Fruit fly (Drosophila melanogaster) whole organism, embryonic: ENCODE results near the gene CG42529.

ENCODE experiments used
- Antp ChIP-seq: fragments of 200-800 bp; sonication (Bioruptor generic); optimal IDR thresholded peaks from 3 replicates; lab custom pipeline; 2016; ENCODE audit warnings: missing biosample characterization, missing genetic modification characterization
- Blimp-1 ChIP-seq: fragments of 200-800 bp; sonication (Bioruptor generic); optimal IDR thresholded peaks from 3 replicates; lab custom pipeline; 2018; ENCODE audit warnings: missing biosample characterization, missing genetic modification characterization, mild to moderate bottlenecking, moderate library complexity, missing genetic modification reagents
- CG11504 ChIP-seq: fragments of 200-800 bp; sonication (Bioruptor generic); optimal IDR thresholded peaks from 3 replicates; lab custom pipeline; 2019; ENCODE audit warnings: missing biosample characterization, mild to moderate bottlenecking, missing genetic modification characterization, moderate library complexity
- CG11696 ChIP-seq: fragments of 200-800 bp; sonication (Bioruptor generic); IDR thresholded peaks from 2 replicates; pipeline ENCODE4 v1.3.6; 2022; ENCODE audit warnings: missing biosample characterization, missing genetic modification characterization
- CG13296 ChIP-seq: fragments of 200-800 bp; sonication (Bioruptor generic); optimal IDR thresholded peaks from 3 replicates; lab custom pipeline; 2018; ENCODE audit warnings: missing biosample characterization, mild to moderate bottlenecking, missing genetic modification characterization
- CG13624 ChIP-seq: fragments of 200-800 bp; sonication (Bioruptor generic); optimal IDR thresholded peaks from 2 replicates; lab custom pipeline; 2016; ENCODE audit warnings: missing biosample characterization, missing genetic modification characterization
- CG14965 ChIP-seq: fragments of 200-800 bp; sonication (Bioruptor generic); optimal IDR thresholded peaks from 2 replicates; lab custom pipeline; 2016; ENCODE audit warnings: missing biosample characterization, missing genetic modification characterization, borderline replicate concordance
- CG15696 ChIP-seq: fragments of 200-800 bp; sonication (Bioruptor generic); optimal IDR thresholded peaks from 2 replicates; lab custom pipeline; 2019; ENCODE audit warnings: missing biosample characterization, mild to moderate bottlenecking, missing genetic modification characterization, moderate library complexity
- CG18262 ChIP-seq: fragments of 200-800 bp; optimal IDR thresholded peaks from 3 replicates; lab custom pipeline; 2019; ENCODE audit warnings: missing biosample characterization, mild to moderate bottlenecking, missing genetic modification characterization, moderate library complexity
- CG18619 ChIP-seq: fragments of 200-800 bp; sonication (Bioruptor generic); optimal IDR thresholded peaks from 3 replicates; lab custom pipeline; 2017; ENCODE audit warnings: missing biosample characterization, mild to moderate bottlenecking, missing genetic modification characterization
- CG2712 ChIP-seq: fragments of 200-800 bp; optimal IDR thresholded peaks from 3 replicates; lab custom pipeline; 2019; ENCODE audit warnings: missing biosample characterization, mild to moderate bottlenecking, missing genetic modification characterization, moderate library complexity
- CG31224 ChIP-seq: fragments of 200-800 bp; sonication (Bioruptor generic); IDR thresholded peaks from 2 replicates; pipeline ENCODE4 v1.3.6; 2022; ENCODE audit warnings: missing biosample characterization, missing genetic modification characterization
- CG32772 ChIP-seq: fragments of 200-800 bp; sonication (Bioruptor generic); IDR thresholded peaks from 2 replicates; pipeline ENCODE4 v1.3.6; 2022; ENCODE audit warnings: missing biosample characterization, missing genetic modification characterization
- CG34422 ChIP-seq: fragments of 200-800 bp; sonication (Bioruptor generic); IDR thresholded peaks from 3 replicates; pipeline ENCODE4 v1.3.6; 2022; ENCODE audit warnings: missing biosample characterization, missing genetic modification characterization
- CG3847 ChIP-seq: fragments of 200-800 bp; sonication (Bioruptor generic); IDR thresholded peaks from 2 replicates; pipeline ENCODE4 v1.3.6; 2022; ENCODE audit warnings: missing biosample characterization, missing genetic modification characterization
- CG6683 ChIP-seq: fragments of 200-800 bp; sonication (Bioruptor generic); optimal IDR thresholded peaks from 2 replicates; lab custom pipeline; 2017; ENCODE audit warnings: missing biosample characterization, mild to moderate bottlenecking, missing genetic modification characterization, missing genetic modification reagents
- CG6765 ChIP-seq: fragments of 200-800 bp; sonication (Bioruptor generic); optimal IDR thresholded peaks from 3 replicates; lab custom pipeline; 2017; ENCODE audit warnings: missing biosample characterization, mild to moderate bottlenecking, missing genetic modification characterization
- CG9932 ChIP-seq: fragments of 200-800 bp; sonication (Bioruptor generic); IDR thresholded peaks from 2 replicates; pipeline ENCODE4 v1.3.6; 2022; ENCODE audit warnings: missing biosample characterization, missing genetic modification characterization
- CrebB ChIP-seq: fragments of 200-800 bp; sonication (Bioruptor generic); optimal IDR thresholded peaks from 3 replicates; lab custom pipeline; 2018; ENCODE audit warnings: missing biosample characterization, mild to moderate bottlenecking, missing genetic modification characterization
- Dbx ChIP-seq: fragments of 200-800 bp; sonication (Bioruptor generic); IDR thresholded peaks from 3 replicates; pipeline ENCODE4 v1.3.6; 2022; ENCODE audit warnings: missing biosample characterization, missing genetic modification characterization
- H15 ChIP-seq: fragments of 200-800 bp; sonication (Bioruptor generic); IDR thresholded peaks from 3 replicates; pipeline ENCODE4 v1.3.6; 2022; ENCODE audit warnings: missing biosample characterization, missing genetic modification characterization
- Hand ChIP-seq: fragments of 200-800 bp; sonication (Bioruptor generic); optimal IDR thresholded peaks from 2 replicates; lab custom pipeline; 2017; ENCODE audit warnings: mild to moderate bottlenecking, missing biosample characterization, missing genetic modification reagents, missing genetic modification characterization
- Kr ChIP-seq: fragments of 200-800 bp; sonication (Bioruptor generic); optimal IDR thresholded peaks from 2 replicates; lab custom pipeline; 2017; ENCODE audit warnings: missing biosample characterization, mild to moderate bottlenecking, missing genetic modification characterization
- Lpt ChIP-seq: fragments of >200 bp; optimal IDR thresholded peaks from 2 replicates; lab custom pipeline; 2018; ENCODE audit warnings: missing biosample characterization, missing genetic modification characterization
- NFAT ChIP-seq: fragments of 200-800 bp; sonication (Bioruptor generic); IDR thresholded peaks from 2 replicates; pipeline ENCODE4 v1.3.6; 2022; ENCODE audit warnings: missing biosample characterization, missing genetic modification characterization
- Opbp ChIP-seq: fragments of 200-800 bp; sonication (Bioruptor generic); IDR thresholded peaks from 3 replicates; pipeline ENCODE4 v1.3.6; 2022; ENCODE audit warnings: missing biosample characterization, missing genetic modification characterization; ENCODE audit not compliant: partially characterized antibody
- aop ChIP-seq: fragments of 200-800 bp; sonication (Bioruptor generic); IDR thresholded peaks from 2 replicates; pipeline ENCODE4 v1.3.6; 2022; ENCODE audit warnings: missing biosample characterization, missing genetic modification characterization
- ap ChIP-seq: fragments of 200-800 bp; sonication (Bioruptor generic); IDR thresholded peaks from 2 replicates; pipeline ENCODE4 v1.3.6; 2022; ENCODE audit warnings: missing biosample characterization, missing genetic modification characterization
- ash1 ChIP-seq: fragments of 200-800 bp; sonication (Bioruptor generic); optimal IDR thresholded peaks from 2 replicates; lab custom pipeline; 2018; ENCODE audit warnings: missing biosample characterization, mild to moderate bottlenecking, missing genetic modification characterization
- bigmax ChIP-seq: fragments of 200-800 bp; sonication (Bioruptor generic); optimal IDR thresholded peaks from 2 replicates; lab custom pipeline; 2018; ENCODE audit warnings: missing biosample characterization, mild to moderate bottlenecking, missing genetic modification characterization
- br ChIP-seq: fragments of >200 bp; optimal IDR thresholded peaks from 2 replicates; lab custom pipeline; 2017
- cato ChIP-seq: fragments of 200-800 bp; sonication (Bioruptor generic); optimal IDR thresholded peaks from 2 replicates; lab custom pipeline; 2016; ENCODE audit warnings: missing biosample characterization, missing genetic modification characterization, borderline replicate concordance
- dimm ChIP-seq: fragments of 200-800 bp; sonication (Bioruptor generic); IDR thresholded peaks from 2 replicates; pipeline ENCODE4 v1.3.6; 2022; ENCODE audit warnings: missing biosample characterization, missing genetic modification characterization
- dmrt11E ChIP-seq: fragments of 200-800 bp; sonication (Bioruptor generic); optimal IDR thresholded peaks from 3 replicates; lab custom pipeline; 2018; ENCODE audit warnings: missing biosample characterization, mild to moderate bottlenecking, missing genetic modification characterization, moderate library complexity
- gcm2 ChIP-seq: fragments of 200-800 bp; sonication (Bioruptor generic); optimal IDR thresholded peaks from 2 replicates; lab custom pipeline; 2016; ENCODE audit warnings: missing biosample characterization, missing genetic modification characterization
- gt ChIP-seq: fragments of 200-800 bp; sonication (Bioruptor generic); IDR thresholded peaks from 2 replicates; pipeline ENCODE4 v1.3.6; 2022; ENCODE audit warnings: missing biosample characterization, missing genetic modification characterization
- her ChIP-seq: fragments of 200-800 bp; sonication (Bioruptor generic); optimal IDR thresholded peaks from 2 replicates; lab custom pipeline; 2016; ENCODE audit warnings: missing biosample characterization, missing genetic modification characterization
- jigr1 ChIP-seq: fragments of 200-800 bp; sonication (Bioruptor generic); IDR thresholded peaks from 3 replicates; pipeline ENCODE4 v1.3.6; 2022; ENCODE audit warnings: missing biosample characterization, missing genetic modification characterization
- lab ChIP-seq: fragments of 200-800 bp; sonication (Bioruptor generic); optimal IDR thresholded peaks from 3 replicates; lab custom pipeline; 2017; ENCODE audit warnings: missing biosample characterization, missing genetic modification characterization, mild to moderate bottlenecking, moderate library complexity, missing genetic modification reagents
- mirr ChIP-seq: fragments of 200-800 bp; sonication (Bioruptor generic); optimal IDR thresholded peaks from 3 replicates; lab custom pipeline; 2018; ENCODE audit warnings: missing biosample characterization, mild to moderate bottlenecking, missing genetic modification characterization
- nerfin-2 ChIP-seq: fragments of 200-800 bp; sonication (Bioruptor generic); IDR thresholded peaks from 2 replicates; pipeline ENCODE4 v1.3.6; 2022; ENCODE audit warnings: missing biosample characterization, missing genetic modification characterization; ENCODE audit not compliant: partially characterized antibody
- nom ChIP-seq: fragments of 200-800 bp; sonication (Bioruptor generic); optimal IDR thresholded peaks from 2 replicates; lab custom pipeline; 2017; ENCODE audit warnings: missing biosample characterization, missing genetic modification characterization, mild to moderate bottlenecking, moderate library complexity, missing genetic modification reagents
- onecut ChIP-seq: fragments of 200-800 bp; sonication (Bioruptor generic); IDR thresholded peaks from 2 replicates; pipeline ENCODE4 v1.3.6; 2022; ENCODE audit warnings: missing biosample characterization, missing genetic modification characterization
- org-1 ChIP-seq: fragments of 200-800 bp; sonication (Bioruptor generic); optimal IDR thresholded peaks from 2 replicates; lab custom pipeline; 2017; ENCODE audit warnings: missing biosample characterization, missing genetic modification characterization
- phol ChIP-seq: fragments of 200-800 bp; sonication (Bioruptor generic); optimal IDR thresholded peaks from 3 replicates; lab custom pipeline; 2018; ENCODE audit warnings: missing biosample characterization, mild to moderate bottlenecking, missing genetic modification characterization, moderate library complexity
- pzg ChIP-seq: fragments of 200-800 bp; sonication (Bioruptor generic); optimal IDR thresholded peaks from 3 replicates; lab custom pipeline; 2018; ENCODE audit warnings: missing biosample characterization, mild to moderate bottlenecking, missing genetic modification characterization, moderate library complexity
- rib ChIP-seq: fragments of 200-800 bp; sonication (Bioruptor generic); IDR thresholded peaks from 2 replicates; pipeline ENCODE4 v1.3.6; 2022; ENCODE audit warnings: missing biosample characterization, missing genetic modification characterization
- ro ChIP-seq: fragments of 200-800 bp; sonication (Bioruptor generic); IDR thresholded peaks from 2 replicates; pipeline ENCODE4 v1.3.6; 2022; ENCODE audit warnings: missing biosample characterization, missing genetic modification characterization
- run ChIP-seq: fragments of 200-800 bp; sonication (Bioruptor generic); optimal IDR thresholded peaks from 3 replicates; lab custom pipeline; 2018; ENCODE audit warnings: missing biosample characterization, mild to moderate bottlenecking, missing genetic modification characterization
- sens-2 ChIP-seq: fragments of 200-800 bp; sonication (Bioruptor generic); IDR thresholded peaks from 2 replicates; pipeline ENCODE4 v1.3.6; 2022; ENCODE audit warnings: missing biosample characterization, missing genetic modification characterization
- wdn ChIP-seq: fragments of 200-800 bp; sonication (Bioruptor generic); IDR thresholded peaks from 2 replicates; pipeline ENCODE4 v1.3.6; 2022; ENCODE audit warnings: missing biosample characterization, missing genetic modification characterization

The CG42529 gene

DNA sequence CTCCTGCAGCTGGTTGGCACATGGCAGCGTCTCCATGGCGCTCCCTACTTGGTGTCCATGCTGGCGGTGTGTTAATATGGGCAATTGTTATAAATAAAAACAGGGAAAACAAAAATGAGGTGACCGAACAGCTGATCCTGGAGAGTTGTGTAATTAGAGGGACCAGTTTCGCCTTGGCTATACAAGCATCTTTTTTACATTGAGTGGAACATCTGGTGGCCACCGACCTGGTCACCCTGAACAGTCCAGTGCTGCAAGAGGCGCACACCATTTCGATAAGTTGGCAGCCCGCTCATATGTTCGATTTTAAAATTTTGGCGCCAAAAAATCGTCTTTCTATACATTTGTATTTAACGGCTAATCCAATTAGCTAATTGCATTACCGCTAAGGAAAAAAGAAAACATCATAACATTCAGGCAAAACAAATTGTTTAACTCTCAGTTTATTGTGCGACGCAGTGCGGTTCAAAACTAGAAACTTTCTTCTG, 41.5 kb upstream of the CG42529 start, which contains the start of the genes CG8765 and Gbeta76C (continued):
- TF ChIP-seq Dbx (peak; percentile 47; the same call in 1 of the 3 replicates), lab (GFP tag; lab: Kevin White, UChicago) (no peak), Lpt (GFP tag; lab: Kevin White, UChicago) (no peak), CG18619 (GFP tag; lab: Kevin White, UChicago) (no peak), ap (GFP tag; lab: Robert Waterston, UW) (no peak), CG18262 (no peak), CG2712 (peak; percentile 43), dimm (GFP tag; lab: Robert Waterston, UW) (no peak), CG11696 (GFP tag; lab: Robert Waterston, UW) (no peak), org-1 (no peak), Kr (GFP tag; lab: Kevin White, UChicago) (no peak), Blimp-1 (GFP tag; lab: Kevin White, UChicago) (no peak), rib (GFP tag; lab: Robert Waterston, UW) (no peak), CG3847 (GFP tag; lab: Robert Waterston, UW) (peak; percentile 88), pzg (GFP tag; lab: Kevin White, UChicago) (peak; percentile 99), nerfin-2 (GFP tag; lab: Robert Waterston, UW) (no peak), CG6765 (no peak), aop (GFP tag; lab: Robert Waterston, UW) (no peak), jigr1 (no peak), CrebB (tag; lab: Kevin White, UChicago) (peak; percentile 14), phol (tag; lab: Kevin White, UChicago) (peak; percentile 70), ash1 (GFP tag; lab: Kevin White, UChicago) (no peak), run (tag; lab: Kevin White, UChicago) (no peak), nom (GFP tag; lab: Kevin White, UChicago) (no peak), CG34422 (GFP tag; lab: Robert Waterston, UW) (peak; percentile 42; the same call in 1 of the 3 replicates), CG32772 (GFP tag; lab: Robert Waterston, UW) (no peak), onecut (no peak), Antp (peak; percentile 60), cato (GFP tag; lab: Kevin White, UChicago) (no peak), her (GFP tag; lab: Kevin White, UChicago) (peak; percentile 65), CG13296 (GFP tag; lab: Kevin White, UChicago) (no peak), CG31224 (GFP tag; lab: Robert Waterston, UW) (no peak), wdn (GFP tag; lab: Robert Waterston, UW) (peak; percentile 30; the same call in 1 of the 2 replicates), Opbp (GFP tag; lab: Robert Waterston, UW) (peak; percentile 77; the same call in 2 of the 3 replicates), ro (GFP tag; lab: Robert Waterston, UW) (no peak), CG15696 (no peak), NFAT (peak; percentile 74), sens-2 (GFP tag; lab: Robert Waterston, UW) (no peak), CG14965 (GFP tag; lab: Kevin White, UChicago) (no peak), CG9932 (GFP tag; lab: Robert Waterston, UW) (peak; percentile 77), dmrt11E (tag; lab: Kevin White, UChicago) (no peak), mirr (GFP tag; lab: Kevin White, UChicago) (no peak), CG11504 (tag; lab: Kevin White, UChicago) (no peak), gcm2 (GFP tag; lab: Kevin White, UChicago) (no peak), gt (GFP tag; lab: Robert Waterston, UW) (no peak), br (lab: Kevin White, UChicago) (no peak), CG13624 (GFP tag; lab: Kevin White, UChicago) (peak; percentile 63), H15 (no peak), bigmax (GFP tag; lab: Kevin White, UChicago) (no peak), CG6683 (no peak), Hand (GFP tag; lab: Kevin White, UChicago) (no peak)
